Fruit fly (Drosophila melanogaster) whole organism, adult: Measurements from ENCODE around the gene SIFaR.

ENCODE experiments used
- CG11617 ChIP-seq: fragments of 200-800 bp; sonication (Bioruptor generic); optimal IDR thresholded peaks from 2 replicates; lab custom pipeline; 2017; ENCODE audit warnings: mild to moderate bottlenecking, missing biosample characterization, missing genetic modification reagents, missing genetic modification characterization
- CG12768 ChIP-seq: fragments of 200-800 bp; sonication (Bioruptor generic); optimal IDR thresholded peaks from 2 replicates; lab custom pipeline; 2017; ENCODE audit warnings: missing biosample characterization, missing genetic modification characterization, mild to moderate bottlenecking, moderate library complexity, missing genetic modification reagents
- CG14711 ChIP-seq: fragments of 200-800 bp; sonication (Bioruptor generic); optimal IDR thresholded peaks from 2 replicates; lab custom pipeline; 2018; ENCODE audit warnings: missing biosample characterization, mild to moderate bottlenecking, missing genetic modification characterization, moderate library complexity
- CG1620 ChIP-seq: fragments of 200-800 bp; sonication (Bioruptor generic); optimal IDR thresholded peaks from 2 replicates; lab custom pipeline; 2016; ENCODE audit warnings: missing biosample characterization, missing genetic modification characterization
- CG33017 ChIP-seq: fragments of 200-800 bp; sonication (Bioruptor generic); optimal IDR thresholded peaks from 2 replicates; lab custom pipeline; 2018; ENCODE audit warnings: missing biosample characterization, mild to moderate bottlenecking, missing genetic modification characterization, moderate library complexity
- CG5204 ChIP-seq: fragments of 200-800 bp; sonication (Bioruptor generic); optimal IDR thresholded peaks from 2 replicates; lab custom pipeline; 2016; ENCODE audit warnings: missing biosample characterization, missing genetic modification characterization
- CG7045 ChIP-seq: fragments of 200-800 bp; sonication (Bioruptor generic); optimal IDR thresholded peaks from 2 replicates; lab custom pipeline; 2017; ENCODE audit warnings: missing biosample characterization, mild to moderate bottlenecking, missing genetic modification characterization
- CG7101 ChIP-seq: fragments of 200-800 bp; sonication (Bioruptor generic); optimal IDR thresholded peaks from 2 replicates; lab custom pipeline; 2018; ENCODE audit warnings: missing biosample characterization, mild to moderate bottlenecking, missing genetic modification characterization, moderate library complexity
- Clk ChIP-seq: fragments of 200-800 bp; sonication (Bioruptor generic); optimal IDR thresholded peaks from 2 replicates; lab custom pipeline; 2017; ENCODE audit warnings: missing biosample characterization, missing genetic modification characterization
- Crg-1 ChIP-seq: fragments of 200-800 bp; sonication (Bioruptor generic); optimal IDR thresholded peaks from 2 replicates; lab custom pipeline; 2016; ENCODE audit warnings: missing biosample characterization, missing genetic modification characterization
- Hr96 ChIP-seq: fragments of 200-800 bp; sonication (Bioruptor generic); optimal IDR thresholded peaks from 2 replicates; lab custom pipeline; 2016; ENCODE audit warnings: missing biosample characterization, missing genetic modification characterization
- Mnt ChIP-seq: fragments of 200-800 bp; sonication (Bioruptor generic); optimal IDR thresholded peaks from 2 replicates; lab custom pipeline; 2016; ENCODE audit warnings: missing biosample characterization, mild to moderate bottlenecking, missing genetic modification characterization
- bab1 ChIP-seq: fragments of 200-800 bp; sonication (Bioruptor generic); optimal IDR thresholded peaks from 3 replicates; lab custom pipeline; 2019; ENCODE audit warnings: missing biosample characterization, mild to moderate bottlenecking, missing genetic modification characterization, moderate library complexity
- cic ChIP-seq: fragments of 200-800 bp; sonication (Bioruptor generic); optimal IDR thresholded peaks from 2 replicates; lab custom pipeline; 2017; ENCODE audit warnings: missing biosample characterization, mild to moderate bottlenecking, missing genetic modification characterization, moderate library complexity
- cnc ChIP-seq, 2 experiments: fragments of >200 bp; optimal IDR thresholded peaks; 2 replicates each; lab custom pipeline; 2017
- kay ChIP-seq: fragments of 200-800 bp; sonication (Bioruptor generic); peaks from one replicate; lab custom pipeline; 2016; ENCODE audit warnings: missing biosample characterization, missing genetic modification characterization, borderline replicate concordance
- ovo ChIP-seq: fragments of 200-800 bp; sonication (Bioruptor generic); optimal IDR thresholded peaks from 2 replicates; lab custom pipeline; 2016; ENCODE audit warnings: missing biosample characterization, missing genetic modification characterization
- pad ChIP-seq: fragments of 200-800 bp; sonication (Bioruptor generic); optimal IDR thresholded peaks from 3 replicates; lab custom pipeline; 2017; ENCODE audit warnings: missing biosample characterization, missing genetic modification characterization, mild to moderate bottlenecking, moderate library complexity, missing genetic modification reagents
- tj ChIP-seq: fragments of 200-800 bp; sonication (Bioruptor generic); optimal IDR thresholded peaks from 3 replicates; lab custom pipeline; 2017; ENCODE audit warnings: missing biosample characterization, mild to moderate bottlenecking, missing genetic modification characterization, moderate library complexity
- toe ChIP-seq: fragments of 200-800 bp; sonication (Bioruptor generic); optimal IDR thresholded peaks from 2 replicates; lab custom pipeline; 2016; ENCODE audit warnings: missing biosample characterization, missing genetic modification characterization

Gene SIFaR

DNA sequence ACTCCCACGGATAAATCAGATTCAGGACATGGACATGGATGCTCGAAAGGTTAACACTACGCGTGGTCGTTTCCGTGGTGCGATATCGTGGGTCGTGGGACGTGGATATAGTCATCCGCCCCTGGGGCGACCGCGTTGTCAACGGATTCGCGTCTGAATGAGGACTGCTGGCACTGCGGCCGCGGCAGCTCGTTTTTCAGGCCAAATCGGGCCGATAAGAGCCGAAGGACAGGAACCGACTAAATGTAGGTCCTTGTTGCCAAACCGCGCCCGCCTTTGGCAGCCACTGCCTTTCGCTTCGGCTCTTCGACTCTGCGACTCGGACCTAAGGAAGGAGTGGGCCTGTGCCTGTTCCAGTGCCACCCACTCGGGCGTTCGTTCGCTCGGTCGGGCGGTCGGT lies at the start of gene SIFaR:
TSS of gene SIFaR (minus strand) at position 166 of the 400 bp plus-strand sequence.
- TF ChIP-seq Clk = no peak
- TF ChIP-seq CG1620 (GFP tag; lab: Kevin White, UChicago) = no peak

DNA sequence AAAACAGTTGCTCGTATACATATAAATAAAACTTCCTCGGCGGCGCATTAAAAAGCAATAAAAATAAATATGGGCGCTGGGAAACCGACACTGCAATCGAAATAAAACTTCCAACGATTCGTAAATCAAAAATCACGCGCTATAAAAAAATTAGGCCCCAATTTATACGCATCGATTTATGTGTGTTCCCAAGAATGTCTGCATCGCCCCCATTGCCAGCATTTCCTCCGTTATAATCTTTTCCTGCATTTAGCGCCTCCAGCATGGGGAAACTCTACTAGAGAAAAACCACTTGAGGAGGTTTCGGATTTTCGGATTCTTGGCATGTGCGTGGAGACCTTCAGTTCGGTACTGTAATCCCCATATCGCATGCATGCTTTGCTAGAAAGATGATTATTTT lies 49.4 kb upstream of the SIFaR start:
- TF ChIP-seq cnc (optimal IDR thresholded peaks at IDR 0.05; lab: Kevin White, UChicago) = no peak
- no peak for TF ChIP-seq Mnt (GFP tag; lab: Kevin White, UChicago)
- TF ChIP-seq bab1 (GFP tag; lab: Kevin White, UChicago) = no peak
- no peak for TF ChIP-seq CG11617 (GFP tag; lab: Kevin White, UChicago)
- no peak for TF ChIP-seq Crg-1 (GFP tag; lab: Kevin White, UChicago)
- no peak for TF ChIP-seq tj (GFP tag; lab: Kevin White, UChicago)
- TF ChIP-seq CG1620 (GFP tag; lab: Kevin White, UChicago) = no peak
- TF ChIP-seq Clk = no peak
- TF ChIP-seq pad (GFP tag; lab: Kevin White, UChicago) = no peak
- TF ChIP-seq ovo (GFP tag; lab: Kevin White, UChicago) = no peak
- TF ChIP-seq kay (GFP tag; lab: Kevin White, UChicago) = no peak
- TF ChIP-seq cic (GFP tag; lab: Kevin White, UChicago) = no peak
- TF ChIP-seq CG12768 (GFP tag; lab: Kevin White, UChicago) = no peak
- TF ChIP-seq Hr96 (GFP tag; lab: Kevin White, UChicago) = no peak
- no peak for TF ChIP-seq CG5204 (GFP tag; lab: Kevin White, UChicago)

DNA sequence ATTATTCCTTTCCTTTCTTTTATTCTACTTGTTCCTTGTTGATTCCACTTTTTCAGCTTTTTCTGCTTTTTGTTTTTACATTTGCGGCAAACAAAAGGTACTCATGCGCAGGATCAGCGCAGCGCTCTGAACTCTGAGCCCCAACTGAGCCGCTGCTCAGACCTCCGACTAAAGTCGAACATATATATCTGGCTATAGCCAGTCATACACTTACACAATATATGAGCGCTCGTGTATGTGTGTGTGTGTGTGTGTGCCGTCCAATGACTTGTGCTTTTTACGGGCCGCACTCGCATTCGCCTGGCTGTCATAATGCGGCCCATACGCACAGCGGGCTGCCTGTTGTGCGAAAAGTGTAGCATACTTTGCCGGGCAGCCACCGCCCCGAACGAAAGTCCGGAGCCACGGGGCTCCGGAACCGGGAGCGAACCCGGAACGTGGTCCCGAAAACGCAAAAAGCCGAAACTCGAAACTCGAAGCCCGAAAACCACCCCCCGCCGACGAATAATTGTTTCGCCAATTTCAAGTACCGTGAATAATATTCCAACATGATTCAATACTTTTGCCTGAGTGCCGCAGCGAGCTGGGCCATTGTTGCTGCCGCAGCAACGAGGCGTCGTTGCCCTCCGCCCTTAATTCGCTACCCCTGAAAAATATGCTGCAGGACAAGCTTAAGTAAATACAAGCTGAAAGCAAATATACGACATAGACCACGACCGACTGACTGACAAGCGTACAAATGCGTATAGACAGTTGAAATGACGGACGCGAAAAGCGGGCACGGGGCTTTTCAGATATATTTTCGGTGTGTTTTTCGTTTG lies 45.9 kb upstream of the SIFaR start:
- TF ChIP-seq Clk (no peak), Hr96 (GFP tag; lab: Kevin White, UChicago) (no peak), tj (GFP tag; lab: Kevin White, UChicago) (no peak)

- no peak for TF ChIP-seq CG11617 (GFP tag; lab: Kevin White, UChicago)
- no peak for TF ChIP-seq CG5204 (GFP tag; lab: Kevin White, UChicago)
- TF ChIP-seq kay (GFP tag; lab: Kevin White, UChicago) = no peak
- TF ChIP-seq CG12768 (GFP tag; lab: Kevin White, UChicago) = no peak
- TF ChIP-seq CG14711 (tag; lab: Kevin White, UChicago) = no peak
- no peak for TF ChIP-seq ovo (GFP tag; lab: Kevin White, UChicago)
- no peak for TF ChIP-seq CG1620 (GFP tag; lab: Kevin White, UChicago)
- no peak for TF ChIP-seq pad (GFP tag; lab: Kevin White, UChicago)
- TF ChIP-seq Mnt (GFP tag; lab: Kevin White, UChicago) = no peak
- no peak for TF ChIP-seq CG33017 (tag; lab: Kevin White, UChicago)
Measured at dm6 chr3R:21339006-21339420, 45.2 kb upstream of the SIFaR start.

DNA sequence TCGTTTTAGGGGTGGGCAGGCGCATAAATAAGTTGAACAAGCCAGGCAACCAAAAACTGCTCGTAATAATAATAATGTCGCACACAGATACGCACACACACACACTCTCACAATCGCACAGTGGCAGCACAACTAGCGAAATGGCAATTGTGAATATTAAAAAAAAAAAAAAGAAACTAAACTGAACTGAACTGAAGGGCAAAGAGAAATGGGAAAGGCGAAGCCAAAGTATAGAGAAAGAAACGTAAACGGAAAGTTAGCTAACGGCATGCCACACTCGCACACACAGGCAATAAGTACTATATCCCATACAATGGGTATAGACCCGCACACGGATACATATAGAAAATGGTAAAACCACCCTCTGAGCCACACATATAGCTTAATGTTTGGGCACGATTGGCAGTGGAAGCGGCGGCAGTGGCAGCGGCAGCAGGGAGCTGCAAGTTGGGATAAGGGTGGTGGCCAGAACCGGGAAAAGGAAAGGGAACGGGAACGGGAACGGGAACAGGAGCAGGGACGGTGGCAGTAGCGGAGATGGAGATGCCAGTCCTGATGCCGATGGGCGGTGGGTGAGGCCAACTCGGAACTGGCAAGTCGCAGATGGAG lies 44.6 kb upstream of the SIFaR start:
- no peak for TF ChIP-seq CG5204 (GFP tag; lab: Kevin White, UChicago)

- TF ChIP-seq cic (GFP tag; lab: Kevin White, UChicago) (no peak), bab1 (GFP tag; lab: Kevin White, UChicago) (no peak), toe (GFP tag; lab: Kevin White, UChicago) (no peak), CG7101 (tag; lab: Kevin White, UChicago) (no peak), Hr96 (GFP tag; lab: Kevin White, UChicago) (no peak), Mnt (GFP tag; lab: Kevin White, UChicago) (no peak), kay (GFP tag; lab: Kevin White, UChicago) (no peak), cnc (optimal IDR thresholded peaks at IDR 0.05; lab: Kevin White, UChicago) (no peak), CG5204 (GFP tag; lab: Kevin White, UChicago) (no peak), CG7045 (no peak), CG12768 (GFP tag; lab: Kevin White, UChicago) (no peak), CG33017 (tag; lab: Kevin White, UChicago) (no peak), CG1620 (GFP tag; lab: Kevin White, UChicago) (no peak)
Measured at dm6 chr3R:21336797-21337244, 43.0 kb upstream of the SIFaR start.

dm6 chr3R:21331195-21331594 lies 37.4 kb upstream of the SIFaR start:
- no peak for TF ChIP-seq CG5204 (GFP tag; lab: Kevin White, UChicago)
- no peak for TF ChIP-seq CG7045
- TF ChIP-seq bab1 (GFP tag; lab: Kevin White, UChicago) = no peak
- TF ChIP-seq Clk = no peak
- TF ChIP-seq kay (GFP tag; lab: Kevin White, UChicago) = no peak
- no peak for TF ChIP-seq cic (GFP tag; lab: Kevin White, UChicago)
- no peak for TF ChIP-seq Crg-1 (GFP tag; lab: Kevin White, UChicago)
- TF ChIP-seq CG12768 (GFP tag; lab: Kevin White, UChicago) = no peak
- TF ChIP-seq ovo (GFP tag; lab: Kevin White, UChicago) = no peak
- no peak for TF ChIP-seq CG14711 (tag; lab: Kevin White, UChicago)
- TF ChIP-seq Mnt (GFP tag; lab: Kevin White, UChicago) = no peak
- TF ChIP-seq CG11617 (GFP tag; lab: Kevin White, UChicago) = no peak
- no peak for TF ChIP-seq cnc (optimal IDR thresholded peaks at IDR 0.05; lab: Kevin White, UChicago)
- TF ChIP-seq toe (GFP tag; lab: Kevin White, UChicago) = no peak
- TF ChIP-seq CG1620 (GFP tag; lab: Kevin White, UChicago) = no peak
- TF ChIP-seq tj (GFP tag; lab: Kevin White, UChicago) = no peak
- no peak for TF ChIP-seq Hr96 (GFP tag; lab: Kevin White, UChicago)
- TF ChIP-seq pad (GFP tag; lab: Kevin White, UChicago) = no peak
- no peak for TF ChIP-seq CG33017 (tag; lab: Kevin White, UChicago)
- TF ChIP-seq CG7101 (tag; lab: Kevin White, UChicago) = no peak
